Worm (Caenorhabditis elegans): ENCODE data around the gene sysm-1.
A peak's percentile ranks its signal among the peaks of the same experiment; 100 is the strongest.

DNA sequence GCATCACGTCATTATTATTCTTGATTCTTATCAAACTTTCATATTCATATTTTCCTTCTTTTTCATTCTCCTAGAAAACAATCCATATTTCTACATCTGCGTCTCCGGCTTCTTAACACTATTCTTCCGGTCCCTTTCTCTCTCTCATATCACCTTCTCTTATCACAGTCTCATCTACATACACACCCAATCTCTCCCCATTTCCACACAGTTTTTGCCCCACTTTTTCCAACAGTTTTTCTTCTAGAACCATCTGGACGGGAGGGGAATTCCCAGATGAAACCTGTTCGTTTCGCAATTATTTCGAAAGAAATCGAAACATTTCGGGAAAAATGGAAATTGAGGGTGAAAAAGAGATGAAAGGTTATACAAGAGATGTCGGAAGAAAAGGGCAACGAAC lies 45.1 kb upstream of the sysm-1 start:
- TF ChIP-seq Y53F4B.3 (GFP tag; IDR thresholded peaks at IDR 0.05) (no peak), aptf-3 (GFP tag; IDR thresholded peaks at IDR 0.05) (no peak), unc-62 (GFP tag; optimal IDR thresholded peaks at IDR 0.05) (no peak), attf-6 (GFP tag; IDR thresholded peaks at IDR 0.05) (no peak), unc-130 (GFP tag; optimal IDR thresholded peaks at IDR 0.05) (no peak), ztf-22 (GFP tag; optimal IDR thresholded peaks at IDR 0.05) (no peak), dpff-1 (tag; optimal IDR thresholded peaks at IDR 0.05) (no peak), sea-2 (GFP tag; IDR thresholded peaks at IDR 0.05) (no peak), athp-1 (tag; optimal IDR thresholded peaks at IDR 0.05) (no peak), F23B12.7 (tag; optimal IDR thresholded peaks at IDR 0.05; ENCODE audit: insufficient read depth) (no peak), lin-35 (GFP tag; optimal IDR thresholded peaks at IDR 0.05) (peak in 1 of 3 experiments; percentile 35), gei-17 (GFP tag; optimal IDR thresholded peaks at IDR 0.05) (peak; percentile 10), ets-4 (GFP tag; optimal IDR thresholded peaks at IDR 0.05) (no peak), ccch-3 (GFP tag; optimal IDR thresholded peaks at IDR 0.05) (no peak)
